Comparison of ENCODE assay signal across 3 worm cellular contexts in genomic region chrII:4599838-4600237, ce11.
TF ChIP-seq lines count a peak whose summit lies in the region.

No protein-coding gene starts in this region.

TF ChIP-seq in whole organism, L1 larva, 84 proteins besides CTCF, POLR2A, EP300 and RAD21:
- no peak for TF ChIP-seq grh-1 (GFP tag; IDR thresholded peaks at IDR 0.05; lab: Robert Waterston, UW)
- peak; percentile 20 for TF ChIP-seq fkh-8 (tag; optimal IDR thresholded peaks at IDR 0.05; lab: Kevin White, UChicago)

TF ChIP-seq in whole organism, L3 larva, 47 proteins besides CTCF, POLR2A, EP300 and RAD21:
- TF ChIP-seq ztf-11 (tag; optimal IDR thresholded peaks at IDR 0.05; lab: Kevin White, UChicago) (no peak), pqm-1 (tag; optimal IDR thresholded peaks at IDR 0.05; lab: Kevin White, UChicago) (peak; percentile 28)

TF ChIP-seq in whole organism, L4 larva, 104 proteins besides CTCF, POLR2A, EP300 and RAD21:
- TF ChIP-seq daf-16 (GFP tag; optimal IDR thresholded peaks at IDR 0.05; lab: Kevin White, UChicago) (no peak), daf-16 (tag; optimal IDR thresholded peaks at IDR 0.05; lab: Kevin White, UChicago) (peak; percentile 92), hlh-11 (tag; optimal IDR thresholded peaks at IDR 0.05; lab: Kevin White, UChicago) (no peak), hif-1 (tag; optimal IDR thresholded peaks at IDR 0.05; lab: Kevin White, UChicago) (no peak)
